Fruit fly (Drosophila melanogaster): ENCODE data around the gene CG17440.
A peak's percentile ranks its signal among the peaks of the same experiment; 100 is the strongest.

The CG17440 gene

DNA sequence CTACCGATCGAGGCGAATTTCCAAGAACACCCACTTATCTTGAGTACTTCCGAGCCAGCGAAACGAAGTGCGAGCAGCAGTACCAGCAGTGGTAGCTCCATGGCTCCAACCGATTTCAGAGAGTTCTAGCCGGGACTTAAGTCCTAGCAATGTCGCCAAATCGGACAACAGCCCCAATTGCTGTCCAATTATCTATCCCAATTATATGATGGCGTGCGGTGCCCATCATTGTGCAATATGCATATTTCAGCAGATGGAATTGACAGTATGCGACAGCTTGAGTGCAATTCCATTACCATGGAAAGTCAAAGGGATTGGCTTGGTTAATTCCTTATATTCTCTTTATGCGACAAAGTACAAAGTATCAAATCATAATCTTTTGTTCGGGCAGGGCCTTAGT lies 33.2 kb downstream of the CG17440 start, which contains the start of gene Ir8a:
TSS of gene Ir8a (minus strand) at position 101 of the 400 bp plus-strand sequence.
- TF ChIP-seq CG9215 (GFP tag; IDR thresholded peaks at IDR 0.05) (no peak), Fer2 (tag; optimal IDR thresholded peaks at IDR 0.05) (no peak), B-H1 (GFP tag; IDR thresholded peaks at IDR 0.05) (no peak), Fer1 (GFP tag; optimal IDR thresholded peaks at IDR 0.05) (no peak), Spps (tag; optimal IDR thresholded peaks at IDR 0.05) (no peak), Doc2 (GFP tag; IDR thresholded peaks at IDR 0.05) (no peak), Hand (GFP tag; optimal IDR thresholded peaks at IDR 0.05) (no peak), H15 (GFP tag; IDR thresholded peaks at IDR 0.05) (no peak), CG10462 (GFP tag; optimal IDR thresholded peaks at IDR 0.05) (no peak), usp (GFP tag; optimal IDR thresholded peaks at IDR 0.05) (no peak), fu2 (GFP tag; optimal IDR thresholded peaks at IDR 0.05) (no peak), otp (GFP tag; IDR thresholded peaks at IDR 0.05) (no peak), her (GFP tag; optimal IDR thresholded peaks at IDR 0.05) (no peak), sob (GFP tag; IDR thresholded peaks at IDR 0.05) (no peak), HLHmδ (GFP tag; optimal IDR thresholded peaks at IDR 0.05) (no peak)

DNA sequence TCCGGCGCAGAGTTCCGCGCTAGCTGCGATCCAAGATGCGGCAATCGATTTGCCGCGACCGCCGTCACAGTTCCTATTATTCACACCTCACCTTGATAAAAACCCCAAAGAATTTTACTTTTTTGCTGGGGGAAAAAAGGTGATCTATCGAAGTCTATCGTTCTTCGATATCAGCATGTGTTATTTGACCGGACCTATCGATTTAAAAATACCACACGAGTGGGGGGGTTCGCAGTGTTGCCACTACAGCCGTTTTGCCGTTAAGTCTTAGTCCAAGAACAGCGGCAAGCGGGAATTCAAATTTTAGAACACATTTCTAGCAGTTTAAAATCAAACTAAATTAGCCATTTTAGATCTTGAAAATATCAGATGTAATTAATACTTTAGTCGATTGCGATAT lies 37.5 kb downstream of the CG17440 start, which contains the start of gene CG12121:
TSS of gene CG12121 (minus strand) at position 180 of the 400 bp plus-strand sequence.
- no peak for TF ChIP-seq CG15269 (tag; optimal IDR thresholded peaks at IDR 0.05)
- no peak for TF ChIP-seq CG10431 (GFP tag; optimal IDR thresholded peaks at IDR 0.05)
- TF ChIP-seq CG6791 (GFP tag; IDR thresholded peaks at IDR 0.05; ENCODE audit: partially characterized antibody), result peak; percentile 80
- peak; percentile 94 for TF ChIP-seq Myb (GFP tag; optimal IDR thresholded peaks at IDR 0.05)
- peak; percentile 11 for TF ChIP-seq dm (GFP tag; optimal IDR thresholded peaks at IDR 0.05)
- TF ChIP-seq mld (GFP tag; IDR thresholded peaks at IDR 0.05; ENCODE audit: partially characterized antibody), result peak; percentile 57; the same call in 1 of the 3 replicates
- peak; percentile 63 for TF ChIP-seq unc-4 (GFP tag; IDR thresholded peaks at IDR 0.05; ENCODE audit: partially characterized antibody)
- TF ChIP-seq hth (optimal IDR thresholded peaks at IDR 0.05), result no peak
- no peak for TF ChIP-seq CG1647 (GFP tag; optimal IDR thresholded peaks at IDR 0.05)
- TF ChIP-seq YL-1 (GFP tag; optimal IDR thresholded peaks at IDR 0.05), result peak; percentile 39
- TF ChIP-seq CG10959 (GFP tag; IDR thresholded peaks at IDR 0.05), result no peak
- no peak for TF ChIP-seq CG17912 (GFP tag; optimal IDR thresholded peaks at IDR 0.05)
- TF ChIP-seq schlank (tag; optimal IDR thresholded peaks at IDR 0.05), result no peak
- peak; percentile 53; the same call in 1 of the 2 replicates for TF ChIP-seq hbn (GFP tag; IDR thresholded peaks at IDR 0.05; ENCODE audit: partially characterized antibody)
- TF ChIP-seq hb (GFP tag; IDR thresholded peaks at IDR 0.05; ENCODE audit: partially characterized antibody), result peak; percentile 75; the same call in 2 of the 3 replicates
- peak; percentile 52 for TF ChIP-seq Sry-β (GFP tag; optimal IDR thresholded peaks at IDR 0.05)
- no peak for TF ChIP-seq CG8944 (GFP tag; optimal IDR thresholded peaks at IDR 0.05)
- TF ChIP-seq Opbp (GFP tag; IDR thresholded peaks at IDR 0.05; ENCODE audit: partially characterized antibody), result peak; percentile 63; the same call in 2 of the 3 replicates
- TF ChIP-seq ato (GFP tag; IDR thresholded peaks at IDR 0.05; ENCODE audit: partially characterized antibody), result peak; percentile 73
- TF ChIP-seq CoRest (tag; optimal IDR thresholded peaks at IDR 0.05), result no peak
- no peak for TF ChIP-seq cwo (GFP tag; optimal IDR thresholded peaks at IDR 0.05)
- peak; percentile 70 for TF ChIP-seq zen2 (GFP tag; IDR thresholded peaks at IDR 0.05; ENCODE audit: partially characterized antibody)
- TF ChIP-seq bbx (GFP tag; IDR thresholded peaks at IDR 0.05; ENCODE audit: partially characterized antibody), result peak; percentile 80
- no peak for TF ChIP-seq CG12236 (GFP tag; optimal IDR thresholded peaks at IDR 0.05)
- no peak for TF ChIP-seq jigr1 (GFP tag; IDR thresholded peaks at IDR 0.05)
- peak; percentile 72 for TF ChIP-seq nerfin-2 (GFP tag; IDR thresholded peaks at IDR 0.05; ENCODE audit: partially characterized antibody)
- peak; percentile 6 for TF ChIP-seq HmgZ (tag; optimal IDR thresholded peaks at IDR 0.05)
- no peak for TF ChIP-seq CG2875 (GFP tag; optimal IDR thresholded peaks at IDR 0.05)
- TF ChIP-seq CG1602 (GFP tag; optimal IDR thresholded peaks at IDR 0.05), result no peak
- TF ChIP-seq CG42726 (GFP tag; IDR thresholded peaks at IDR 0.05; ENCODE audit: partially characterized antibody), result 0 out of 2 replicates have a peak, but pooled peaks have one; percentile 8
- peak; percentile 49 for TF ChIP-seq Ets97D (GFP tag; optimal IDR thresholded peaks at IDR 0.05)
- TF ChIP-seq CG12659 (GFP tag; optimal IDR thresholded peaks at IDR 0.05), result peak; percentile 11
- peak; percentile 59 for TF ChIP-seq MBD-R2 (GFP tag; IDR thresholded peaks at IDR 0.05)
- no peak for TF ChIP-seq CG7928 (GFP tag; optimal IDR thresholded peaks at IDR 0.05)
- peak; percentile 89 for TF ChIP-seq E2f2 (GFP tag; IDR thresholded peaks at IDR 0.05)
